Worm (Caenorhabditis elegans) whole organism, L4 larva: Measurements from ENCODE around the gene F11E6.9.

Experiments
- F44E2.7 ChIP-seq: fragments of 200-800 bp; sonication (Bioruptor generic); IDR thresholded peaks from 2 replicates; pipeline ENCODE4 v2.1.2; 2022; ENCODE audit warnings: missing genetic modification characterization, missing compliant biosample characterization
- aly-2 ChIP-seq: sonication (generic microtip); optimal IDR thresholded peaks from 2 replicates; lab custom pipeline; 2018; ENCODE audit warnings: missing biosample characterization, missing genetic modification characterization
- ceh-44 ChIP-seq: fragments of 200-800 bp; sonication (Bioruptor generic); IDR thresholded peaks from 2 replicates; pipeline ENCODE4 v1.3.6; 2022; ENCODE audit warnings: missing genetic modification reagents, missing genetic modification characterization, missing compliant biosample characterization
- daf-16 ChIP-seq, 3 experiments: sonication (generic microtip); optimal IDR thresholded peaks; 2 replicates each; lab custom pipeline; 2016 to 2017; ENCODE audit warnings: missing genetic modification characterization in 3 of 3, missing genetic modification reagents in 3 of 3, mild to moderate bottlenecking in 2 of 3, missing compliant biosample characterization in 2 of 3, missing biosample characterization in 1 of 3, moderate library complexity in 1 of 3
- dve-1 ChIP-seq: sonication (generic microtip); optimal IDR thresholded peaks from 2 replicates; lab custom pipeline; 2017; ENCODE audit warnings: antibody characterized with exemption, mild to moderate bottlenecking, missing genetic modification characterization, missing compliant biosample characterization; ENCODE audit not compliant: insufficient read depth
- gei-8 ChIP-seq: fragments of 200-800 bp; sonication (Bioruptor generic); optimal IDR thresholded peaks from 2 replicates; lab custom pipeline; 2018; ENCODE audit warnings: mild to moderate bottlenecking, missing genetic modification characterization, missing compliant biosample characterization
- lin-1 ChIP-seq: fragments of 200-800 bp; sonication (Bioruptor generic); IDR thresholded peaks from 2 replicates; pipeline ENCODE4 v1.3.6; 2022; ENCODE audit warnings: missing genetic modification reagents, missing genetic modification characterization, missing compliant biosample characterization
- lsy-2 ChIP-seq, 2 experiments: fragments of 150-350 bp in 1 of 2; sonication (generic microtip) in 1 of 2; optimal IDR thresholded peaks; 2 replicates each; lab custom pipeline; 2014 to 2017; ENCODE audit warnings: missing biosample characterization in 2 of 2, missing genetic modification characterization in 2 of 2
- mdt-29 ChIP-seq: fragments of 200-800 bp; sonication (Bioruptor generic); IDR thresholded peaks from 2 replicates; pipeline ENCODE4 v1.3.6; 2022; ENCODE audit warnings: missing genetic modification reagents, missing genetic modification characterization, missing compliant biosample characterization
- mep-1 ChIP-seq: fragments of 150-350 bp; sonication (generic microtip); optimal IDR thresholded peaks from 3 replicates; lab custom pipeline; 2014; ENCODE audit warnings: missing biosample characterization, missing genetic modification characterization
- nhr-28 ChIP-seq: fragments of 150-350 bp; optimal IDR thresholded peaks from 2 replicates; lab custom pipeline; 2014; ENCODE audit warnings: missing biosample characterization, missing genetic modification characterization
- pqm-1 ChIP-seq: sonication (generic microtip); optimal IDR thresholded peaks from 2 replicates; lab custom pipeline; 2017; ENCODE audit warnings: missing biosample characterization, missing genetic modification characterization
- rbr-2 ChIP-seq: sonication (generic microtip); optimal IDR thresholded peaks from 2 replicates; lab custom pipeline; 2016; ENCODE audit warnings: missing genotype, missing genetic modification characterization, missing compliant biosample characterization
- snpc-1.2 ChIP-seq: fragments of 200-800 bp; sonication (Bioruptor generic); IDR thresholded peaks from 2 replicates; pipeline ENCODE4 v1.3.6; 2022; ENCODE audit warnings: missing genetic modification reagents, missing genetic modification characterization, missing compliant biosample characterization
- snpc-4 ChIP-seq: fragments of 150-350 bp; optimal IDR thresholded peaks from 2 replicates; lab custom pipeline; 2014; ENCODE audit warnings: missing biosample characterization, missing genetic modification characterization
- spr-3 ChIP-seq: fragments of 200-800 bp; sonication (Bioruptor generic); optimal IDR thresholded peaks from 2 replicates; lab custom pipeline; 2018; ENCODE audit warnings: mild to moderate bottlenecking, missing genetic modification characterization, missing compliant biosample characterization
- unc-62 ChIP-seq, 3 experiments: fragments of 150-350 bp in 1 of 3; sonication (generic microtip); optimal IDR thresholded peaks in 2 of 3; peaks in 1 of 3; 1 replicate in 1 of 3; 2 replicates in 2 of 3; lab custom pipeline; 2014 to 2017; ENCODE audit warnings: missing biosample characterization in 3 of 3, missing genetic modification characterization in 3 of 3, missing genetic modification reagents in 3 of 3, missing genotype in 1 of 3

The F11E6.9 gene

DNA sequence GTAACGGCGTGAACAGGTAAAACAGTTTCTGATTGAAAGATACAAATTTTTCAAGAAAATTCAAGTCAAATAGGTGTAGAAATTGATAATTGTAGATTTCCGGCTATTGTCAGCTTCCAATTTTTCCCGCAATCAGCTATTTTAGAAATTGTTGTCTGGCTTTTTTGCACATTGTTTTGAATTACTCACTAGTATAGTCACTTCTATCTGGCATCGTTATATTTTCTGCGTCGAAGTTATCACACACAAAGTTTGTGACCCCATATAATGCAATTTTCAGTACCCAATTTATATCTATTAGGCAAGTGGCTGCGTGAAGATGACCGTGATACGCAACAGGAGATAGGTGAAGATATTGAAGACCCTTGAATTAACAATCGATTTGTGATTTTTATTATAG, 39.9 kb downstream of the F11E6.9 start:
- peak in 1 of 2 experiments; percentile 54 for TF ChIP-seq unc-62 (GFP tag; optimal IDR thresholded peaks at IDR 0.05 in 1 of 2; lab: Kevin White, UChicago)
- TF ChIP-seq unc-62 (tag; optimal IDR thresholded peaks at IDR 0.05; lab: Kevin White, UChicago), result no peak
- TF ChIP-seq gei-8 (GFP tag; lab: Kevin White, UChicago), result no peak

DNA sequence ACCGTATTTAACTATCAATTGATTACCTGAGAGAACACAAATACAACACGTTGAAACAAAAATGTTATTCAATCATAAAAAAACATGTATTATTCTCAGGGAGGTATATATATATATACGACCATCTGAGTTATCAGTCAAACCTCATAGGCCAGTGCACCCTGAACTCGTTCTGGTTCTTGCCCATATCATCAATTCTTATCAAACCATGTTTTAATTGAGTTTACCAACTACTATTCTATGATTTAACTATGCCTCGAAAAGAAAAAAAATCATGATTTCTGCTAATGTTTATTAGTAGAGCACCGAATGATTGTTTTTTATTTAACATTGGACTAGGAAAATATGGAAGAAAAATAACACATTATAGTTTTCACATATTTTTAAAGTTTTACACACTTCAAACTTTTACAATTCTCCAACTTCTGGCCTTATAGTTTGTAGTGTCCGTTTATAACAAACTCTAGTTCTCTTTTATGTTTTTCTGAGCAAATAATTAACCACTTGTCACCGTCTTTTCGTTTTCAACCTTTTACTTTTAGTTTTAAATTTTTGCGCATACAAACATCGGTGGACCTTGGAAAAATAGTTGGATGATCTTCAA, 42.8 kb downstream of the F11E6.9 start:
- TF ChIP-seq daf-16 (GFP tag; optimal IDR thresholded peaks at IDR 0.05; lab: Kevin White, UChicago) (no peak), daf-16 (tag; optimal IDR thresholded peaks at IDR 0.05; lab: Kevin White, UChicago) (peak; percentile 53), ceh-44 (GFP tag; lab: Robert Waterston, UW) (no peak), unc-62 (GFP tag; optimal IDR thresholded peaks at IDR 0.05 in 1 of 2; lab: Kevin White, UChicago) (peak in 1 of 2 experiments; percentile 93), unc-62 (tag; optimal IDR thresholded peaks at IDR 0.05; lab: Kevin White, UChicago) (no peak), pqm-1 (peak; percentile 73), nhr-28 (tag; lab: Kevin White, UChicago) (peak; percentile 72), snpc-4 (tag; lab: Kevin White, UChicago) (no peak), dve-1 (tag; lab: Kevin White, UChicago) (peak; percentile 39)

DNA sequence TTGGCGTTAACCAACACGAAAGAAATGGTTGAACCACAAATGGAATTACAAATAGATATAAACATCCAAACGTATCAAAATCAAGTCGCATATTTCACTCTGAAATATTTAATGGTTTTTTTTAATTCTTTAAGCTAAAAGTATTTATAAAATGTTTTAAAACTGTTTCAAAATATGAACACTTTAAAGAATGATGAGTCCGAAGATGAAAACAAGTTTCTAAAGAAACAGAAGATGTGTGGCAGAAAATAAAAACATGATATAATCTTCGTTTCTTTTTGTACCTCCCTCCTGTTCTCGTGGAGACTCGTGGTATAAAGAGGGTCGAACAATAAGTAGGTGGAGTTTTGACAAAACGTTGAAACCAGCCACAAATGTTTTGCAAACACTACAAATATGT, 43.9 kb downstream of the F11E6.9 start, which contains the start of gene lact-6:
Gene lact-6, minus strand, starts transcription at position 101 of the 400 bp plus-strand sequence.
- TF ChIP-seq mdt-29 (no peak), lsy-2 (tag; optimal IDR thresholded peaks at IDR 0.05; lab: Kevin White, UChicago) (no peak)

DNA sequence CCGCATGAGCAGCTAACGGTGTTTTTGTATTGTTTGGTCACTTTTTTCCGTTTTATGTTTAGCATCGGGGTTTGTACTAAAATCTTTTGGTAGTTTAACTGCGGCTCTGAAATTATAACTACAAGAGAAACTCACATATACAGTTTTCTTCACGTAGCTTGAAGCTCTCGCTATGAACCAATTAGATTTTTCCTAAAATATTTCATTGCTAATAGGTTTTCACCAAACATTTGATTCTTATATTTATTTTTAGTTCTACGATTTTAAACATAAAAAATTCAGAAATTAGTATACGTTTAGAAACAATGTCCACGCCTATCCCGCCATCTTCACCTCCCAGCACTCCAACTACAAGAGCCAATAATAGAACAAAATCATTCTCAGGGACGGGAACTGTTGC, 47.7 kb downstream of the F11E6.9 start, which contains the start of gene C06A12.3:
Gene C06A12.3, plus strand, starts transcription at position 301 of the 400 bp plus-strand sequence.
- TF ChIP-seq lsy-2 (tag; optimal IDR thresholded peaks at IDR 0.05; lab: Kevin White, UChicago) (no peak), mep-1 (tag; lab: Kevin White, UChicago) (no peak), aly-2 (tag; lab: Kevin White, UChicago) (no peak), nhr-28 (tag; lab: Kevin White, UChicago) (no peak), spr-3 (no peak), F44E2.7 (GFP tag; lab: Robert Waterston, UW) (no peak)

DNA sequence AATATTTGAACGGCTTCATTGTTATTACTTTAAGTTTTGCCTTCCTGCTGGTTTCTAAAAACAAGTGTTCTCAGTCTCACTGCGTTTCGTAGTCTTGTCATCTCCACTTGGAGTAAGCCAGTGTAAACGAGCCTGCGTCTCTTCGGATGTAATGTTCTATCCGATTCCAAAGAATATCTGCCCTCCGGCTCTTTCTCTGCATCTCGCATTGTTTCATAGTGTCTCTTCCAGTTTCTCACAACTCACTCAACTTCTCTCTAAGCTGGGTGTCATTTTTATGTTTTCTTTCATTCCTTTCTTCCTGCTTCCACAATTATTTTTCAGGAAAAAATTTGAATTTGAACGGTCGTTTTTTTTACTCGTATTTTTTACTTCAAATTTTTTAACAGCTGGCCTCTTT, 48.2 kb downstream of the F11E6.9 start:
- TF ChIP-seq lin-1 (GFP tag; lab: Robert Waterston, UW), result no peak
- peak in 1 of 2 experiments; percentile 97 for TF ChIP-seq unc-62 (GFP tag; optimal IDR thresholded peaks at IDR 0.05 in 1 of 2; lab: Kevin White, UChicago)
- TF ChIP-seq unc-62 (tag; optimal IDR thresholded peaks at IDR 0.05; lab: Kevin White, UChicago), result no peak
- TF ChIP-seq rbr-2 (tag; lab: Kevin White, UChicago), result peak; percentile 20
- no peak for TF ChIP-seq snpc-1.2 (GFP tag; lab: Robert Waterston, UW)
- TF ChIP-seq, all 104 proteins: peak for 2
